Worm (Caenorhabditis elegans) whole organism, L1 larva: ENCODE data around the gene T10D4.1.

Source experiments
- C04F5.9 ChIP-seq: sonication (generic microtip); optimal IDR thresholded peaks from 2 replicates; lab custom pipeline; 2016; ENCODE audit warnings: missing genetic modification characterization, missing compliant biosample characterization
- Y116A8C.19 ChIP-seq: sonication (generic microtip); optimal IDR thresholded peaks from 2 replicates; lab custom pipeline; 2016; ENCODE audit warnings: missing compliant biosample characterization, missing genetic modification characterization, borderline replicate concordance
- aha-1 ChIP-seq: fragments of 150-350 bp; optimal IDR thresholded peaks from 2 replicates; lab custom pipeline; 2014; ENCODE audit warnings: missing biosample characterization, missing genetic modification characterization
- alr-1 ChIP-seq: fragments of 200-800 bp; sonication (Bioruptor generic); optimal IDR thresholded peaks from 2 replicates; lab custom pipeline; 2018; ENCODE audit warnings: borderline replicate concordance, mild to moderate bottlenecking, missing genetic modification characterization, missing compliant biosample characterization
- ama-1 ChIP-seq: fragments of 150-350 bp; optimal IDR thresholded peaks from 2 replicates; lab custom pipeline; 2014
- blmp-1 ChIP-seq: fragments of 150-350 bp; optimal IDR thresholded peaks from 2 replicates; lab custom pipeline; 2014; ENCODE audit warnings: missing biosample characterization, missing genetic modification characterization
- ceh-63 ChIP-seq: fragments of 200-800 bp; sonication (Bioruptor generic); optimal IDR thresholded peaks from 2 replicates; lab custom pipeline; 2018; ENCODE audit warnings: mild to moderate bottlenecking, missing genetic modification characterization, missing compliant biosample characterization
- ceh-8 ChIP-seq: fragments of 200-800 bp; sonication (Bioruptor generic); optimal IDR thresholded peaks from 2 replicates; lab custom pipeline; 2018; ENCODE audit warnings: mild to moderate bottlenecking, missing genetic modification characterization, moderate library complexity, missing compliant biosample characterization
- ceh-82 ChIP-seq, 3 experiments: fragments of 150-350 bp in 1 of 3; sonication (generic microtip) in 2 of 3; optimal IDR thresholded peaks; 2 replicates each; lab custom pipeline; 2014 to 2017; ENCODE audit warnings: missing biosample characterization in 3 of 3, missing genetic modification characterization in 3 of 3
- ceh-88 ChIP-seq: fragments of 200-800 bp; sonication (Bioruptor generic); IDR thresholded peaks from 2 replicates; pipeline ENCODE4 v1.3.6; 2022; ENCODE audit warnings: missing genetic modification characterization, missing compliant biosample characterization
- ceh-90 ChIP-seq: sonication (generic microtip); optimal IDR thresholded peaks from 2 replicates; lab custom pipeline; 2016; ENCODE audit warnings: missing genetic modification characterization, missing compliant biosample characterization
- dsc-1 ChIP-seq: sonication (generic microtip); optimal IDR thresholded peaks from 2 replicates; lab custom pipeline; 2016; ENCODE audit warnings: mild to moderate bottlenecking, missing genetic modification characterization, missing compliant biosample characterization
- efl-1 ChIP-seq, 4 experiments: fragments of 150-350 bp; optimal IDR thresholded peaks in 3 of 4; peaks in 1 of 4; 1 replicate in 1 of 4; 2 replicates in 3 of 4; lab custom pipeline; 2014; ENCODE audit warnings: missing biosample characterization in 2 of 4, missing genetic modification characterization in 2 of 4, missing genetic modification reagents in 2 of 4
- efl-3 ChIP-seq: fragments of 200-800 bp; sonication (Bioruptor generic); optimal IDR thresholded peaks from 2 replicates; lab custom pipeline; 2018; ENCODE audit warnings: mild to moderate bottlenecking, missing genetic modification characterization, missing compliant biosample characterization
- egl-27 ChIP-seq, 2 experiments: fragments of 150-350 bp in 1 of 2; sonication (generic microtip); optimal IDR thresholded peaks; 3 replicates each; lab custom pipeline; 2017 to 2018; ENCODE audit warnings: missing biosample characterization in 2 of 2, missing genetic modification characterization in 2 of 2, missing genetic modification reagents in 2 of 2
- elt-2 ChIP-seq: sonication (generic microtip); optimal IDR thresholded peaks from 2 replicates; lab custom pipeline; 2016; ENCODE audit warnings: missing genetic modification characterization, mild to moderate bottlenecking, inconsistent platforms, missing compliant biosample characterization, missing genetic modification reagents
- ets-5 ChIP-seq: fragments of 200-800 bp; sonication (Bioruptor generic); IDR thresholded peaks from 2 replicates; pipeline ENCODE4 v1.3.6; 2022; ENCODE audit warnings: missing genetic modification characterization, missing compliant biosample characterization
- fkh-4 ChIP-seq: sonication (generic microtip); optimal IDR thresholded peaks from 2 replicates; lab custom pipeline; 2016; ENCODE audit warnings: missing compliant biosample characterization, missing genetic modification characterization, borderline replicate concordance
- fkh-8 ChIP-seq: sonication (generic microtip); optimal IDR thresholded peaks from 2 replicates; lab custom pipeline; 2016; ENCODE audit warnings: mild to moderate bottlenecking, missing genetic modification characterization, missing compliant biosample characterization
- grh-1 ChIP-seq: fragments of 200-800 bp; sonication (Bioruptor generic); IDR thresholded peaks from 2 replicates; pipeline ENCODE4 v1.3.6; 2022; ENCODE audit warnings: missing genetic modification reagents, missing genetic modification characterization, missing compliant biosample characterization
- hlh-4 ChIP-seq: sonication (generic microtip); optimal IDR thresholded peaks from 2 replicates; lab custom pipeline; 2016; ENCODE audit warnings: mild to moderate bottlenecking, missing genetic modification characterization, missing compliant biosample characterization
- hpl-2 ChIP-seq: fragments of 150-350 bp; optimal IDR thresholded peaks from 2 replicates; lab custom pipeline; 2014; ENCODE audit warnings: missing biosample characterization, missing genetic modification reagents, missing genetic modification characterization
- irx-1 ChIP-seq: sonication (generic microtip); optimal IDR thresholded peaks from 2 replicates; lab custom pipeline; 2016; ENCODE audit warnings: missing genetic modification characterization, missing compliant biosample characterization
- isw-1 ChIP-seq: fragments of 200-800 bp; sonication (Bioruptor generic); IDR thresholded peaks from 2 replicates; pipeline ENCODE4 v1.3.6; 2022; ENCODE audit warnings: missing genetic modification characterization, missing compliant biosample characterization
- lin-14 ChIP-seq: fragments of 200-800 bp; sonication (Bioruptor generic); optimal IDR thresholded peaks from 2 replicates; lab custom pipeline; 2018; ENCODE audit warnings: mild to moderate bottlenecking, missing genetic modification characterization, moderate library complexity, missing compliant biosample characterization
- lin-39 ChIP-seq: fragments of 150-350 bp; optimal IDR thresholded peaks from 2 replicates; lab custom pipeline; 2014; ENCODE audit warnings: missing biosample characterization, missing genetic modification reagents, missing genetic modification characterization
- lir-3 ChIP-seq: sonication (generic microtip); optimal IDR thresholded peaks from 2 replicates; lab custom pipeline; 2016; ENCODE audit warnings: mild to moderate bottlenecking, missing genetic modification characterization, moderate library complexity, missing compliant biosample characterization; ENCODE audit not compliant: poor library complexity
- mdl-1 ChIP-seq, 2 experiments: fragments of 150-350 bp; optimal IDR thresholded peaks; 2 replicates each; lab custom pipeline; 2014 to 2017; ENCODE audit warnings: missing biosample characterization in 2 of 2, missing genetic modification characterization in 2 of 2, inconsistent platforms in 1 of 2
- mef-2 ChIP-seq: fragments of 150-350 bp; optimal IDR thresholded peaks from 2 replicates; lab custom pipeline; 2014; ENCODE audit warnings: missing biosample characterization, missing genetic modification characterization
- nhr-20 ChIP-seq: sonication (generic microtip); optimal IDR thresholded peaks from 2 replicates; lab custom pipeline; 2016; ENCODE audit warnings: mild to moderate bottlenecking, missing genetic modification characterization, missing compliant biosample characterization
- nhr-28 ChIP-seq: fragments of 150-350 bp; optimal IDR thresholded peaks from 2 replicates; lab custom pipeline; 2014; ENCODE audit warnings: missing biosample characterization, missing genetic modification characterization
- nhr-47 ChIP-seq: sonication (generic microtip); optimal IDR thresholded peaks from 2 replicates; lab custom pipeline; 2016; ENCODE audit warnings: mild to moderate bottlenecking, missing genetic modification characterization, moderate library complexity, missing compliant biosample characterization
- nhr-71 ChIP-seq: sonication (generic microtip); optimal IDR thresholded peaks from 2 replicates; lab custom pipeline; 2016; ENCODE audit warnings: mild to moderate bottlenecking, missing genetic modification characterization, moderate library complexity, missing compliant biosample characterization
- nhr-76 ChIP-seq: sonication (generic microtip); optimal IDR thresholded peaks from 2 replicates; lab custom pipeline; 2017; ENCODE audit warnings: missing biosample characterization, missing genetic modification characterization
- nhr-77 ChIP-seq: fragments of 150-350 bp; optimal IDR thresholded peaks from 2 replicates; lab custom pipeline; 2014; ENCODE audit warnings: missing biosample characterization, missing genetic modification characterization
- nhr-84 ChIP-seq: sonication (generic microtip); optimal IDR thresholded peaks from 2 replicates; lab custom pipeline; 2017; ENCODE audit warnings: missing biosample characterization, missing genetic modification characterization
- pqm-1 ChIP-seq: sonication (generic microtip); optimal IDR thresholded peaks from 3 replicates; lab custom pipeline; 2017; ENCODE audit warnings: missing biosample characterization, missing genetic modification characterization
- rnt-1 ChIP-seq: sonication (generic microtip); optimal IDR thresholded peaks from 2 replicates; lab custom pipeline; 2016; ENCODE audit warnings: mild to moderate bottlenecking, missing genetic modification characterization, moderate library complexity, missing compliant biosample characterization
- snu-23 ChIP-seq: sonication (generic microtip); optimal IDR thresholded peaks from 2 replicates; lab custom pipeline; 2016; ENCODE audit warnings: missing genetic modification characterization, missing compliant biosample characterization
- sup-37 ChIP-seq: fragments of 200-800 bp; sonication (Bioruptor generic); optimal IDR thresholded peaks from 2 replicates; lab custom pipeline; 2018; ENCODE audit warnings: mild to moderate bottlenecking, missing genetic modification characterization, missing compliant biosample characterization
- swsn-7 ChIP-seq: sonication (generic microtip); optimal IDR thresholded peaks from 2 replicates; lab custom pipeline; 2016; ENCODE audit warnings: missing genetic modification characterization, missing compliant biosample characterization
- tlp-1 ChIP-seq: fragments of 150-350 bp; optimal IDR thresholded peaks from 2 replicates; lab custom pipeline; 2014; ENCODE audit warnings: missing biosample characterization, missing genetic modification characterization
- unc-130 ChIP-seq: fragments of 150-350 bp; optimal IDR thresholded peaks from 2 replicates; lab custom pipeline; 2017; ENCODE audit warnings: missing biosample characterization, missing genetic modification characterization, inconsistent platforms
- unc-62 ChIP-seq: fragments of 150-350 bp; optimal IDR thresholded peaks from 2 replicates; lab custom pipeline; 2014; ENCODE audit warnings: missing biosample characterization, missing genetic modification reagents, missing genetic modification characterization
- unc-86 ChIP-seq: sonication (generic microtip); optimal IDR thresholded peaks from 2 replicates; lab custom pipeline; 2016; ENCODE audit warnings: missing genetic modification characterization, missing compliant biosample characterization
- unc-98 ChIP-seq: fragments of 200-800 bp; sonication (Bioruptor generic); IDR thresholded peaks from 2 replicates; pipeline ENCODE4 v1.3.6; 2022; ENCODE audit warnings: missing genetic modification characterization, missing compliant biosample characterization

Gene T10D4.1

ce11 chrII:3129007-3129406 is 20.9 kb upstream of the T10D4.1 start, which contains the start of gene chil-24 (continued):
- TF ChIP-seq nhr-47 (tag; lab: Kevin White, UChicago) = no peak
- TF ChIP-seq swsn-7 (tag; lab: Kevin White, UChicago) = peak; percentile 5
- no peak for TF ChIP-seq ceh-63
- TF ChIP-seq ceh-90 (tag; lab: Kevin White, UChicago) = no peak
- TF ChIP-seq lir-3 = no peak
- TF ChIP-seq Y116A8C.19 = no peak
- TF ChIP-seq nhr-71 (tag; lab: Kevin White, UChicago) = no peak
- TF ChIP-seq elt-2 = no peak
- no peak for TF ChIP-seq dsc-1 (tag; lab: Kevin White, UChicago)
- no peak for TF ChIP-seq aha-1
- no peak for TF ChIP-seq lin-39 (tag; lab: Kevin White, UChicago)
- no peak for TF ChIP-seq hlh-4 (tag; lab: Kevin White, UChicago)
- TF ChIP-seq ets-5 = no peak
- TF ChIP-seq fkh-8 = no peak
- TF ChIP-seq rnt-1 (tag; lab: Kevin White, UChicago) = peak; percentile 61
- TF ChIP-seq nhr-84 (tag; lab: Kevin White, UChicago) = no peak
- TF ChIP-seq hpl-2 (GFP tag; lab: Kevin White, UChicago) = peak; percentile 12
- no peak for TF ChIP-seq pqm-1 (tag; lab: Kevin White, UChicago)
- no peak for TF ChIP-seq unc-62
- peak in 1 of 2 experiments; percentile 16 for TF ChIP-seq mdl-1 (tag; optimal IDR thresholded peaks at IDR 0.05; lab: Kevin White, UChicago)
- peak; percentile 53 for TF ChIP-seq nhr-20
- peak; percentile 21 for TF ChIP-seq blmp-1 (tag; lab: Kevin White, UChicago)
- no peak for TF ChIP-seq nhr-77 (tag; lab: Kevin White, UChicago)
- no peak for TF ChIP-seq lin-14 (GFP tag; lab: Kevin White, UChicago)
- TF ChIP-seq nhr-28 (tag; lab: Kevin White, UChicago) = no peak
- TF ChIP-seq efl-3 = no peak
- TF ChIP-seq efl-1 (optimal IDR thresholded peaks at IDR 0.05; lab: Kevin White, UChicago) = peak; percentile 56 to 68
- TF ChIP-seq efl-1 (GFP tag; optimal IDR thresholded peaks at IDR 0.05 in 1 of 2; lab: Kevin White, UChicago) = peak; percentile 14 to 92
- no peak for TF ChIP-seq ceh-88
- no peak for TF ChIP-seq ceh-8 (GFP tag; lab: Kevin White, UChicago)
- no peak for TF ChIP-seq isw-1 (GFP tag; lab: Robert Waterston, UW)
- no peak for TF ChIP-seq mef-2 (tag; lab: Kevin White, UChicago)
- no peak for TF ChIP-seq ceh-82 (tag; optimal IDR thresholded peaks at IDR 0.05; lab: Kevin White, UChicago)
- peak; percentile 44 for TF ChIP-seq snu-23 (GFP tag; lab: Kevin White, UChicago)
- no peak for TF ChIP-seq unc-86 (tag; lab: Kevin White, UChicago)

- no peak for TF ChIP-seq fkh-4 (tag; lab: Kevin White, UChicago)
- TF ChIP-seq ama-1 (lab: Kevin White, UChicago) = no peak
- TF ChIP-seq unc-130 = no peak
- TF ChIP-seq nhr-76 (tag; lab: Kevin White, UChicago) = no peak
- TF ChIP-seq unc-62 = no peak
- TF ChIP-seq unc-98 (GFP tag; lab: Robert Waterston, UW) = no peak
- TF ChIP-seq irx-1 (tag; lab: Kevin White, UChicago) = no peak
- TF ChIP-seq Y116A8C.19 = no peak
- TF ChIP-seq grh-1 (GFP tag; lab: Robert Waterston, UW) = no peak
- no peak for TF ChIP-seq mdl-1 (tag; optimal IDR thresholded peaks at IDR 0.05; lab: Kevin White, UChicago)
- TF ChIP-seq alr-1 = no peak
- no peak for TF ChIP-seq tlp-1 (tag; lab: Kevin White, UChicago)
- no peak for TF ChIP-seq efl-3
- no peak for TF ChIP-seq rnt-1 (tag; lab: Kevin White, UChicago)
- no peak for TF ChIP-seq egl-27 (tag; optimal IDR thresholded peaks at IDR 0.05; lab: Kevin White, UChicago)
- TF ChIP-seq C04F5.9 (tag; lab: Kevin White, UChicago) = no peak
- no peak for TF ChIP-seq sup-37 (GFP tag; lab: Kevin White, UChicago)
Observed at ce11 chrII:3135293-3135692, 14.6 kb upstream of the T10D4.1 start.
